Fruit fly (Drosophila melanogaster) whole organism, embryonic: ENCODE measurements around the gene CG17996.
A peak's percentile ranks its signal among the peaks of the same experiment; 100 is the strongest.

Source experiments
- Antp ChIP-seq: fragments of 200-800 bp; sonication (Bioruptor generic); optimal IDR thresholded peaks from 3 replicates; lab custom pipeline; 2016; ENCODE audit warnings: missing biosample characterization, missing genetic modification characterization
- C15 ChIP-seq: fragments of 200-800 bp; sonication (Bioruptor generic); IDR thresholded peaks from 3 replicates; pipeline ENCODE4 v1.3.6; 2022; ENCODE audit warnings: missing biosample characterization, missing genetic modification characterization
- CG1024 ChIP-seq: fragments of 200-800 bp; sonication (Bioruptor generic); IDR thresholded peaks from 2 replicates; pipeline ENCODE4 v1.3.6; 2022; ENCODE audit warnings: missing biosample characterization, missing genetic modification characterization
- CG11456 ChIP-seq: fragments of 200-800 bp; sonication (Bioruptor generic); IDR thresholded peaks from 3 replicates; pipeline ENCODE4 v1.3.6; 2022; ENCODE audit warnings: missing biosample characterization, missing genetic modification characterization
- CG12236 ChIP-seq: fragments of 200-800 bp; sonication (Bioruptor generic); optimal IDR thresholded peaks from 2 replicates; lab custom pipeline; 2016; ENCODE audit warnings: missing biosample characterization, missing genetic modification characterization
- CG12659 ChIP-seq: fragments of 200-800 bp; sonication (Bioruptor generic); optimal IDR thresholded peaks from 3 replicates; lab custom pipeline; 2017; ENCODE audit warnings: mild to moderate bottlenecking, missing biosample characterization, missing genetic modification reagents, missing genetic modification characterization
- CG13624 ChIP-seq: fragments of 200-800 bp; sonication (Bioruptor generic); optimal IDR thresholded peaks from 2 replicates; lab custom pipeline; 2016; ENCODE audit warnings: missing biosample characterization, missing genetic modification characterization
- CG1529 ChIP-seq: fragments of 200-800 bp; sonication (Bioruptor generic); optimal IDR thresholded peaks from 3 replicates; lab custom pipeline; 2018; ENCODE audit warnings: missing biosample characterization, missing genetic modification characterization
- CG1602 ChIP-seq: fragments of 200-800 bp; sonication (Bioruptor generic); optimal IDR thresholded peaks from 3 replicates; lab custom pipeline; 2016; ENCODE audit warnings: missing biosample characterization, missing genetic modification characterization
- CG17328 ChIP-seq: fragments of 200-800 bp; sonication (Bioruptor generic); IDR thresholded peaks from 2 replicates; pipeline ENCODE4 v1.3.6; 2022; ENCODE audit warnings: missing biosample characterization, missing genetic modification characterization
- CG17568 ChIP-seq: fragments of 200-800 bp; sonication (Bioruptor generic); optimal IDR thresholded peaks from 2 replicates; lab custom pipeline; 2018; ENCODE audit warnings: missing biosample characterization, mild to moderate bottlenecking, missing genetic modification characterization, moderate library complexity
- CG2116 ChIP-seq: fragments of 200-800 bp; sonication (Bioruptor generic); optimal IDR thresholded peaks from 3 replicates; lab custom pipeline; 2018; ENCODE audit warnings: missing biosample characterization, mild to moderate bottlenecking, missing genetic modification characterization
- CG32532 ChIP-seq: fragments of 200-800 bp; sonication (Bioruptor generic); IDR thresholded peaks from 2 replicates; pipeline ENCODE4 v1.3.6; 2022; ENCODE audit warnings: missing biosample characterization, missing genetic modification characterization
- CG33213 ChIP-seq: fragments of 200-800 bp; sonication (Bioruptor generic); optimal IDR thresholded peaks from 3 replicates; lab custom pipeline; 2016; ENCODE audit warnings: missing biosample characterization, missing genetic modification characterization
- CG4707 ChIP-seq: fragments of 200-800 bp; sonication (Bioruptor generic); optimal IDR thresholded peaks from 2 replicates; lab custom pipeline; 2018; ENCODE audit warnings: missing biosample characterization, mild to moderate bottlenecking, missing genetic modification characterization, moderate library complexity
- CG9876 ChIP-seq: fragments of 200-800 bp; sonication (Bioruptor generic); optimal IDR thresholded peaks from 2 replicates; lab custom pipeline; 2016; ENCODE audit warnings: missing biosample characterization, missing genetic modification characterization
- CG9932 ChIP-seq: fragments of 200-800 bp; sonication (Bioruptor generic); IDR thresholded peaks from 2 replicates; pipeline ENCODE4 v1.3.6; 2022; ENCODE audit warnings: missing biosample characterization, missing genetic modification characterization
- CTCF ChIP-seq: fragments of 200-800 bp; sonication (Bioruptor generic); optimal IDR thresholded peaks from 2 replicates; lab custom pipeline; 2017; ENCODE audit warnings: missing biosample characterization, mild to moderate bottlenecking, missing genetic modification characterization, moderate library complexity
- Chrac-16 ChIP-seq: fragments of 200-800 bp; sonication (Bioruptor generic); optimal IDR thresholded peaks from 3 replicates; lab custom pipeline; 2016; ENCODE audit warnings: missing biosample characterization, missing genetic modification characterization
- Dip2 ChIP-seq: fragments of 200-800 bp; sonication (Bioruptor generic); IDR thresholded peaks from 2 replicates; pipeline ENCODE4 v1.3.6; 2022; ENCODE audit warnings: missing biosample characterization, missing genetic modification characterization
- Dref ChIP-seq: fragments of 200-800 bp; sonication (Bioruptor generic); IDR thresholded peaks from 2 replicates; pipeline ENCODE4 v1.3.6; 2022; ENCODE audit warnings: missing biosample characterization, missing genetic modification characterization
- E2f2 ChIP-seq: fragments of 200-800 bp; sonication (Bioruptor generic); IDR thresholded peaks from 2 replicates; pipeline ENCODE4 v1.3.6; 2022; ENCODE audit warnings: missing biosample characterization, missing genetic modification characterization
- Hmx ChIP-seq: fragments of 200-800 bp; sonication (Bioruptor generic); optimal IDR thresholded peaks from 2 replicates; lab custom pipeline; 2016; ENCODE audit warnings: missing biosample characterization, missing genetic modification characterization
- Lhr ChIP-seq: fragments of 200-800 bp; sonication (Bioruptor generic); optimal IDR thresholded peaks from 3 replicates; lab custom pipeline; 2017; ENCODE audit warnings: mild to moderate bottlenecking, missing biosample characterization, missing genetic modification reagents, missing genetic modification characterization
- MBD-R2 ChIP-seq: fragments of 200-800 bp; sonication (Bioruptor generic); IDR thresholded peaks from 2 replicates; pipeline ENCODE4 v1.3.6; 2022; ENCODE audit warnings: missing biosample characterization, missing genetic modification characterization
- NC2β ChIP-seq: fragments of 200-800 bp; sonication (Bioruptor generic); optimal IDR thresholded peaks from 2 replicates; lab custom pipeline; 2016; ENCODE audit warnings: missing biosample characterization, missing genetic modification characterization
- Ptx1 ChIP-seq: fragments of 200-800 bp; sonication (Bioruptor generic); IDR thresholded peaks from 2 replicates; pipeline ENCODE4 v1.3.6; 2022; ENCODE audit warnings: missing biosample characterization, missing genetic modification characterization
- Side ChIP-seq: fragments of 200-800 bp; sonication (Bioruptor generic); optimal IDR thresholded peaks from 2 replicates; lab custom pipeline; 2016; ENCODE audit warnings: missing biosample characterization, missing genetic modification characterization
- Ssrp ChIP-seq: fragments of 200-800 bp; sonication (Bioruptor generic); optimal IDR thresholded peaks from 2 replicates; lab custom pipeline; 2018; ENCODE audit warnings: missing biosample characterization, mild to moderate bottlenecking, missing genetic modification characterization, moderate library complexity
- Taf1 ChIP-seq: fragments of 200-800 bp; sonication (Bioruptor generic); IDR thresholded peaks from 2 replicates; pipeline ENCODE4 v1.3.6; 2022; ENCODE audit warnings: missing biosample characterization, missing genetic modification characterization
- ato ChIP-seq: fragments of 200-800 bp; sonication (Bioruptor generic); IDR thresholded peaks from 2 replicates; pipeline ENCODE4 v1.3.6; 2022; ENCODE audit warnings: missing biosample characterization, missing genetic modification characterization; ENCODE audit not compliant: partially characterized antibody
- bab2 ChIP-seq: fragments of 200-800 bp; sonication (Bioruptor generic); optimal IDR thresholded peaks from 2 replicates; lab custom pipeline; 2016; ENCODE audit warnings: missing biosample characterization, missing genetic modification characterization
- chm ChIP-seq: fragments of 200-800 bp; sonication (Bioruptor generic); IDR thresholded peaks from 2 replicates; pipeline ENCODE4 v1.3.6; 2022; ENCODE audit warnings: missing biosample characterization, missing genetic modification characterization
- chn ChIP-seq: fragments of 200-800 bp; sonication (Bioruptor generic); optimal IDR thresholded peaks from 2 replicates; lab custom pipeline; 2016; ENCODE audit warnings: missing biosample characterization, missing genetic modification characterization
- danr ChIP-seq: fragments of 200-800 bp; sonication (Bioruptor generic); IDR thresholded peaks from 2 replicates; pipeline ENCODE4 v1.3.6; 2022; ENCODE audit warnings: missing biosample characterization, missing genetic modification characterization
- ewg ChIP-seq: fragments of 200-800 bp; sonication (Bioruptor generic); optimal IDR thresholded peaks from 3 replicates; lab custom pipeline; 2017; ENCODE audit warnings: mild to moderate bottlenecking, missing biosample characterization, missing genetic modification reagents, missing genetic modification characterization
- ham ChIP-seq: fragments of 200-800 bp; sonication (Bioruptor generic); IDR thresholded peaks from 2 replicates; pipeline ENCODE4 v1.3.6; 2022; ENCODE audit warnings: missing biosample characterization, missing genetic modification characterization
- insv ChIP-seq, 2 experiments: fragments of 200-800 bp; sonication (Bioruptor generic); optimal IDR thresholded peaks; 3 replicates each; lab custom pipeline; 2016 to 2018; ENCODE audit warnings: missing biosample characterization in 2 of 2, missing genetic modification characterization in 2 of 2
- mld ChIP-seq: fragments of 200-800 bp; sonication (Bioruptor generic); IDR thresholded peaks from 3 replicates; pipeline ENCODE4 v1.3.6; 2022; ENCODE audit warnings: missing biosample characterization, missing genetic modification characterization; ENCODE audit not compliant: partially characterized antibody
- pfk ChIP-seq: fragments of 200-800 bp; sonication (Bioruptor generic); optimal IDR thresholded peaks from 2 replicates; lab custom pipeline; 2018; ENCODE audit warnings: missing biosample characterization, mild to moderate bottlenecking, missing genetic modification characterization, moderate library complexity
- pzg ChIP-seq: fragments of 200-800 bp; sonication (Bioruptor generic); optimal IDR thresholded peaks from 3 replicates; lab custom pipeline; 2018; ENCODE audit warnings: missing biosample characterization, mild to moderate bottlenecking, missing genetic modification characterization, moderate library complexity
- run ChIP-seq: fragments of 200-800 bp; sonication (Bioruptor generic); optimal IDR thresholded peaks from 3 replicates; lab custom pipeline; 2018; ENCODE audit warnings: missing biosample characterization, mild to moderate bottlenecking, missing genetic modification characterization
- shn ChIP-seq: fragments of 200-800 bp; sonication (Bioruptor generic); optimal IDR thresholded peaks from 3 replicates; lab custom pipeline; 2016; ENCODE audit warnings: missing biosample characterization, missing genetic modification characterization
- sim ChIP-seq: fragments of 200-800 bp; sonication (Bioruptor generic); IDR thresholded peaks from 2 replicates; pipeline ENCODE4 v1.3.6; 2022; ENCODE audit warnings: missing biosample characterization, missing genetic modification characterization
- sisA ChIP-seq: fragments of 200-800 bp; sonication (Bioruptor generic); IDR thresholded peaks from 2 replicates; pipeline ENCODE4 v1.3.6; 2022; ENCODE audit warnings: missing biosample characterization, missing genetic modification characterization
- slou ChIP-seq: fragments of 200-800 bp; sonication (Bioruptor generic); optimal IDR thresholded peaks from 3 replicates; lab custom pipeline; 2016; ENCODE audit warnings: missing biosample characterization, missing genetic modification characterization
- sr ChIP-seq: fragments of 200-800 bp; sonication (Bioruptor generic); IDR thresholded peaks from 3 replicates; pipeline ENCODE4 v1.3.6; 2022; ENCODE audit warnings: missing biosample characterization, missing genetic modification characterization
- ssp ChIP-seq: fragments of 200-800 bp; sonication (Bioruptor generic); IDR thresholded peaks from 2 replicates; pipeline ENCODE4 v1.3.6; 2022; ENCODE audit warnings: missing biosample characterization, missing genetic modification characterization
- stc ChIP-seq: fragments of 200-800 bp; sonication (Bioruptor generic); IDR thresholded peaks from 2 replicates; pipeline ENCODE4 v1.3.6; 2022; ENCODE audit warnings: missing biosample characterization, missing genetic modification characterization
- tap ChIP-seq: fragments of 200-800 bp; optimal IDR thresholded peaks from 3 replicates; lab custom pipeline; 2019; ENCODE audit warnings: missing biosample characterization, mild to moderate bottlenecking, missing genetic modification characterization, moderate library complexity
- wdn ChIP-seq: fragments of 200-800 bp; sonication (Bioruptor generic); IDR thresholded peaks from 2 replicates; pipeline ENCODE4 v1.3.6; 2022; ENCODE audit warnings: missing biosample characterization, missing genetic modification characterization
- z ChIP-seq: fragments of 200-800 bp; sonication (Bioruptor generic); IDR thresholded peaks from 3 replicates; pipeline ENCODE4 v1.3.6; 2022; ENCODE audit warnings: missing biosample characterization, missing genetic modification characterization
- zen ChIP-seq: fragments of 200-800 bp; sonication (Bioruptor generic); optimal IDR thresholded peaks from 3 replicates; lab custom pipeline; 2018; ENCODE audit warnings: missing biosample characterization, mild to moderate bottlenecking, missing genetic modification characterization, moderate library complexity

Gene CG17996

dm6 chr2L:16738206-16738900 is 7.5 kb upstream of the CG17996 start, which contains the start of the genes glu and ChLD3 (continued):
- TF ChIP-seq CG17328 (GFP tag; lab: Robert Waterston, UW) (no peak), pzg (GFP tag; lab: Kevin White, UChicago) (peak; percentile 72), shn (no peak), danr (GFP tag; lab: Robert Waterston, UW) (no peak), NC2β (GFP tag; lab: Kevin White, UChicago) (no peak), pfk (GFP tag; lab: Kevin White, UChicago) (no peak), Chrac-16 (GFP tag; lab: Kevin White, UChicago) (no peak), tap (tag; lab: Kevin White, UChicago) (no peak), CG13624 (GFP tag; lab: Kevin White, UChicago) (no peak), sisA (GFP tag; lab: Robert Waterston, UW) (no peak), ham (GFP tag; lab: Robert Waterston, UW) (no peak), Antp (GFP tag; lab: Kevin White, UChicago) (no peak), CG11456 (no peak), wdn (no peak), Dip2 (GFP tag; lab: Robert Waterston, UW) (no peak), ssp (GFP tag; lab: Robert Waterston, UW) (no peak), CG9876 (GFP tag; lab: Kevin White, UChicago) (no peak), CG4707 (GFP tag; lab: Kevin White, UChicago) (no peak), insv (GFP tag; optimal IDR thresholded peaks at IDR 0.05; lab: Kevin White, UChicago) (no peak), run (tag; lab: Kevin White, UChicago) (no peak), mld (GFP tag; lab: Robert Waterston, UW) (no peak), ewg (no peak), CG33213 (GFP tag; lab: Kevin White, UChicago) (peak; percentile 15), Taf1 (GFP tag; lab: Robert Waterston, UW) (no peak), slou (no peak), Ptx1 (no peak), E2f2 (GFP tag; lab: Robert Waterston, UW) (peak; percentile 88), sr (GFP tag; lab: Robert Waterston, UW) (no peak), chn (no peak), z (GFP tag; lab: Robert Waterston, UW) (0 out of 3 replicates have a peak, but pooled peaks have one; percentile 14), CG32532 (no peak), bab2 (GFP tag; lab: Kevin White, UChicago) (no peak), MBD-R2 (GFP tag; lab: Robert Waterston, UW) (peak; percentile 87), zen (tag; lab: Kevin White, UChicago) (no peak), C15 (GFP tag; lab: Robert Waterston, UW) (no peak), sim (GFP tag; lab: Robert Waterston, UW) (no peak), CG12659 (GFP tag; lab: Kevin White, UChicago) (no peak), Lhr (GFP tag; lab: Kevin White, UChicago) (peak; percentile 72), Dref (GFP tag; lab: Robert Waterston, UW) (no peak), CG12236 (GFP tag; lab: Kevin White, UChicago) (no peak), Side (no peak), CG2116 (GFP tag; lab: Kevin White, UChicago) (peak; percentile 15), CTCF (GFP tag; lab: Kevin White, UChicago) (peak; percentile 56), CG1602 (GFP tag; lab: Kevin White, UChicago) (no peak), stc (GFP tag; lab: Robert Waterston, UW) (no peak), CG1529 (GFP tag; lab: Kevin White, UChicago) (no peak), CG9932 (GFP tag; lab: Robert Waterston, UW) (no peak), CG1024 (GFP tag; lab: Robert Waterston, UW) (no peak), chm (no peak), Ssrp (tag; lab: Kevin White, UChicago) (no peak), CG17568 (GFP tag; lab: Kevin White, UChicago) (no peak), ato (GFP tag; lab: Robert Waterston, UW) (no peak), Hmx (GFP tag; lab: Kevin White, UChicago) (no peak)
